Fruit fly (Drosophila melanogaster) whole organism, embryonic: ENCODE results near the gene ast.

Source experiments
- Atf-2 ChIP-seq: fragments of 200-800 bp; sonication (Bioruptor generic); optimal IDR thresholded peaks from 2 replicates; lab custom pipeline; 2016; ENCODE audit warnings: missing biosample characterization, missing genetic modification characterization
- CG10209 ChIP-seq: fragments of 200-800 bp; sonication (Bioruptor generic); optimal IDR thresholded peaks from 3 replicates; lab custom pipeline; 2017; ENCODE audit warnings: missing biosample characterization, mild to moderate bottlenecking, missing genetic modification characterization, missing genetic modification reagents
- CG10959 ChIP-seq: fragments of 200-800 bp; sonication (Bioruptor generic); IDR thresholded peaks from 2 replicates; pipeline ENCODE4 v1.3.6; 2022; ENCODE audit warnings: missing biosample characterization, missing genetic modification characterization
- CG12155 ChIP-seq: fragments of 200-800 bp; sonication (Bioruptor generic); optimal IDR thresholded peaks from 3 replicates; lab custom pipeline; 2016; ENCODE audit warnings: missing biosample characterization, missing genetic modification characterization
- CG12769 ChIP-seq: fragments of 200-800 bp; sonication (Bioruptor generic); optimal IDR thresholded peaks from 2 replicates; lab custom pipeline; 2019; ENCODE audit warnings: missing biosample characterization, mild to moderate bottlenecking, missing genetic modification characterization, moderate library complexity
- CG13424 ChIP-seq: fragments of 200-800 bp; sonication (Bioruptor generic); optimal IDR thresholded peaks from 2 replicates; lab custom pipeline; 2019; ENCODE audit warnings: missing biosample characterization, mild to moderate bottlenecking, missing genetic modification characterization, moderate library complexity
- CG15514 ChIP-seq: fragments of 200-800 bp; sonication (Bioruptor generic); optimal IDR thresholded peaks from 3 replicates; lab custom pipeline; 2017; ENCODE audit warnings: missing biosample characterization, missing genetic modification characterization, mild to moderate bottlenecking, moderate library complexity, missing genetic modification reagents
- CG1792 ChIP-seq: fragments of 200-800 bp; sonication (Bioruptor generic); optimal IDR thresholded peaks from 2 replicates; lab custom pipeline; 2016; ENCODE audit warnings: missing biosample characterization, missing genetic modification characterization
- CG18011 ChIP-seq: fragments of 200-800 bp; sonication (Bioruptor generic); optimal IDR thresholded peaks from 2 replicates; lab custom pipeline; 2017; ENCODE audit warnings: missing biosample characterization, missing genetic modification characterization, mild to moderate bottlenecking, moderate library complexity, missing genotype
- CG2712 ChIP-seq: fragments of 200-800 bp; optimal IDR thresholded peaks from 3 replicates; lab custom pipeline; 2019; ENCODE audit warnings: missing biosample characterization, mild to moderate bottlenecking, missing genetic modification characterization, moderate library complexity
- CG30403 ChIP-seq: fragments of 200-800 bp; sonication (Bioruptor generic); optimal IDR thresholded peaks from 3 replicates; lab custom pipeline; 2016; ENCODE audit warnings: missing biosample characterization, missing genetic modification characterization
- CG3838 ChIP-seq: fragments of 200-800 bp; sonication (Bioruptor generic); optimal IDR thresholded peaks from 3 replicates; lab custom pipeline; 2016; ENCODE audit warnings: missing biosample characterization, missing genetic modification characterization
- CG3995 ChIP-seq: fragments of 200-800 bp; sonication (Bioruptor generic); optimal IDR thresholded peaks from 3 replicates; lab custom pipeline; 2016; ENCODE audit warnings: missing biosample characterization, missing genetic modification characterization
- CG4820 ChIP-seq: fragments of 200-800 bp; sonication (Bioruptor generic); optimal IDR thresholded peaks from 3 replicates; lab custom pipeline; 2016; ENCODE audit warnings: missing biosample characterization, missing genetic modification characterization
- CG7963 ChIP-seq: fragments of 200-800 bp; sonication (Bioruptor generic); IDR thresholded peaks from 3 replicates; pipeline ENCODE4 v1.3.6; 2022; ENCODE audit warnings: missing biosample characterization, missing genetic modification characterization; ENCODE audit not compliant: partially characterized antibody
- CG9437 ChIP-seq: fragments of 200-800 bp; sonication (Bioruptor generic); optimal IDR thresholded peaks from 2 replicates; lab custom pipeline; 2018; ENCODE audit warnings: missing biosample characterization, mild to moderate bottlenecking, missing genetic modification characterization
- CG9876 ChIP-seq: fragments of 200-800 bp; sonication (Bioruptor generic); optimal IDR thresholded peaks from 2 replicates; lab custom pipeline; 2016; ENCODE audit warnings: missing biosample characterization, missing genetic modification characterization
- CTCF ChIP-seq: fragments of 200-800 bp; sonication (Bioruptor generic); optimal IDR thresholded peaks from 2 replicates; lab custom pipeline; 2017; ENCODE audit warnings: missing biosample characterization, mild to moderate bottlenecking, missing genetic modification characterization, moderate library complexity
- D ChIP-seq, 2 experiments: fragments of 200-800 bp in 1 of 2; fragments of >200 bp in 1 of 2; sonication (Bioruptor generic) in 1 of 2; optimal IDR thresholded peaks; 2 replicates in 1 of 2; 3 replicates in 1 of 2; lab custom pipeline; 2017; ENCODE audit warnings: mild to moderate bottlenecking in 1 of 2, missing biosample characterization in 1 of 2, missing genetic modification characterization in 1 of 2, missing genetic modification reagents in 1 of 2
- D19A ChIP-seq: fragments of 200-800 bp; optimal IDR thresholded peaks from 3 replicates; lab custom pipeline; 2019; ENCODE audit warnings: missing biosample characterization, mild to moderate bottlenecking, missing genetic modification characterization, moderate library complexity
- Eip74EF ChIP-seq, 2 experiments: fragments of 200-800 bp in 1 of 2; fragments of >200 bp in 1 of 2; sonication (Bioruptor generic) in 1 of 2; optimal IDR thresholded peaks; 2 replicates each; lab custom pipeline; 2017 to 2019; ENCODE audit warnings: missing biosample characterization in 2 of 2, missing genetic modification characterization in 2 of 2, mild to moderate bottlenecking in 1 of 2, moderate library complexity in 1 of 2
- Gsc ChIP-seq: fragments of 200-800 bp; sonication (Bioruptor generic); IDR thresholded peaks from 2 replicates; pipeline ENCODE4 v1.3.6; 2022; ENCODE audit warnings: missing biosample characterization, missing genetic modification characterization
- H2.0 ChIP-seq: fragments of 200-800 bp; sonication (Bioruptor generic); IDR thresholded peaks from 2 replicates; pipeline ENCODE4 v1.3.6; 2022; ENCODE audit warnings: missing biosample characterization, missing genetic modification characterization
- HmgZ ChIP-seq: fragments of 200-800 bp; sonication (Bioruptor generic); optimal IDR thresholded peaks from 2 replicates; lab custom pipeline; 2018; ENCODE audit warnings: missing biosample characterization, mild to moderate bottlenecking, missing genetic modification characterization
- Myb ChIP-seq: fragments of 200-800 bp; sonication (Bioruptor generic); optimal IDR thresholded peaks from 2 replicates; lab custom pipeline; 2016; ENCODE audit warnings: missing biosample characterization, missing genetic modification characterization
- Nf-YB ChIP-seq: fragments of 200-800 bp; sonication (Bioruptor generic); optimal IDR thresholded peaks from 3 replicates; lab custom pipeline; 2019; ENCODE audit warnings: missing biosample characterization, mild to moderate bottlenecking, missing genetic modification characterization, moderate library complexity
- Rfx ChIP-seq: fragments of 200-800 bp; sonication (Bioruptor generic); IDR thresholded peaks from 2 replicates; pipeline ENCODE4 v1.3.6; 2022; ENCODE audit warnings: missing biosample characterization, missing genetic modification characterization
- Sin3A ChIP-seq: fragments of >200 bp; optimal IDR thresholded peaks from 2 replicates; lab custom pipeline; 2018
- amos ChIP-seq: fragments of 200-800 bp; sonication (Bioruptor generic); IDR thresholded peaks from 2 replicates; pipeline ENCODE4 v1.3.6; 2022; ENCODE audit warnings: missing biosample characterization, missing genetic modification characterization; ENCODE audit not compliant: partially characterized antibody
- aop ChIP-seq: fragments of 200-800 bp; sonication (Bioruptor generic); IDR thresholded peaks from 2 replicates; pipeline ENCODE4 v1.3.6; 2022; ENCODE audit warnings: missing biosample characterization, missing genetic modification characterization
- ap ChIP-seq: fragments of 200-800 bp; sonication (Bioruptor generic); IDR thresholded peaks from 2 replicates; pipeline ENCODE4 v1.3.6; 2022; ENCODE audit warnings: missing biosample characterization, missing genetic modification characterization
- bowl ChIP-seq: fragments of 200-800 bp; sonication (Bioruptor generic); IDR thresholded peaks from 2 replicates; pipeline ENCODE4 v1.3.6; 2022; ENCODE audit warnings: missing biosample characterization, missing genetic modification characterization
- br ChIP-seq: fragments of >200 bp; optimal IDR thresholded peaks from 2 replicates; lab custom pipeline; 2017
- bsh ChIP-seq, 2 experiments: fragments of 200-800 bp; sonication (Bioruptor generic); optimal IDR thresholded peaks; 2 replicates each; lab custom pipeline; 2017 to 2018; ENCODE audit warnings: mild to moderate bottlenecking in 2 of 2, missing biosample characterization in 2 of 2, missing genetic modification characterization in 2 of 2, moderate library complexity in 1 of 2
- chn ChIP-seq: fragments of 200-800 bp; sonication (Bioruptor generic); optimal IDR thresholded peaks from 2 replicates; lab custom pipeline; 2016; ENCODE audit warnings: missing biosample characterization, missing genetic modification characterization
- dysf ChIP-seq: fragments of 200-800 bp; sonication (Bioruptor generic); IDR thresholded peaks from 3 replicates; pipeline ENCODE4 v1.3.6; 2022; ENCODE audit warnings: missing biosample characterization, missing genetic modification characterization
- ftz-f1 ChIP-seq: fragments of 200-800 bp; sonication (Bioruptor generic); optimal IDR thresholded peaks from 2 replicates; lab custom pipeline; 2016; ENCODE audit warnings: missing biosample characterization, missing genetic modification characterization
- grn ChIP-seq: fragments of 200-800 bp; sonication (Bioruptor generic); optimal IDR thresholded peaks from 3 replicates; lab custom pipeline; 2017; ENCODE audit warnings: missing biosample characterization, missing genetic modification characterization
- her ChIP-seq: fragments of 200-800 bp; sonication (Bioruptor generic); optimal IDR thresholded peaks from 2 replicates; lab custom pipeline; 2016; ENCODE audit warnings: missing biosample characterization, missing genetic modification characterization
- jigr1 ChIP-seq: fragments of 200-800 bp; sonication (Bioruptor generic); IDR thresholded peaks from 3 replicates; pipeline ENCODE4 v1.3.6; 2022; ENCODE audit warnings: missing biosample characterization, missing genetic modification characterization
- kay ChIP-seq: fragments of 200-800 bp; sonication (Bioruptor generic); optimal IDR thresholded peaks from 2 replicates; lab custom pipeline; 2016; ENCODE audit warnings: missing biosample characterization, missing genetic modification characterization
- lab ChIP-seq: fragments of 200-800 bp; sonication (Bioruptor generic); optimal IDR thresholded peaks from 3 replicates; lab custom pipeline; 2017; ENCODE audit warnings: missing biosample characterization, missing genetic modification characterization, mild to moderate bottlenecking, moderate library complexity, missing genetic modification reagents
- lilli ChIP-seq: fragments of 200-800 bp; sonication (Bioruptor generic); optimal IDR thresholded peaks from 3 replicates; lab custom pipeline; 2016; ENCODE audit warnings: missing biosample characterization, missing genetic modification characterization
- nau ChIP-seq: fragments of 200-800 bp; sonication (Bioruptor generic); optimal IDR thresholded peaks from 3 replicates; lab custom pipeline; 2017; ENCODE audit warnings: missing biosample characterization, mild to moderate bottlenecking, missing genetic modification characterization, missing genetic modification reagents
- pita ChIP-seq: fragments of 200-800 bp; sonication (Bioruptor generic); optimal IDR thresholded peaks from 2 replicates; lab custom pipeline; 2017; ENCODE audit warnings: missing biosample characterization, mild to moderate bottlenecking, missing genetic modification characterization
- salm ChIP-seq: fragments of 200-800 bp; sonication (Bioruptor generic); optimal IDR thresholded peaks from 2 replicates; lab custom pipeline; 2018; ENCODE audit warnings: missing biosample characterization, mild to moderate bottlenecking, missing genetic modification characterization
- sim ChIP-seq: fragments of 200-800 bp; sonication (Bioruptor generic); IDR thresholded peaks from 2 replicates; pipeline ENCODE4 v1.3.6; 2022; ENCODE audit warnings: missing biosample characterization, missing genetic modification characterization
- slp2 ChIP-seq: fragments of 200-800 bp; sonication (Bioruptor generic); optimal IDR thresholded peaks from 2 replicates; lab custom pipeline; 2016; ENCODE audit warnings: missing biosample characterization, missing genetic modification characterization
- stc ChIP-seq: fragments of 200-800 bp; sonication (Bioruptor generic); IDR thresholded peaks from 2 replicates; pipeline ENCODE4 v1.3.6; 2022; ENCODE audit warnings: missing biosample characterization, missing genetic modification characterization
- tap ChIP-seq: fragments of 200-800 bp; optimal IDR thresholded peaks from 3 replicates; lab custom pipeline; 2019; ENCODE audit warnings: missing biosample characterization, mild to moderate bottlenecking, missing genetic modification characterization, moderate library complexity
- vfl ChIP-seq: fragments of 200-800 bp; sonication (Bioruptor generic); optimal IDR thresholded peaks from 2 replicates; lab custom pipeline; 2016; ENCODE audit warnings: missing biosample characterization, missing genetic modification characterization
- wor ChIP-seq: fragments of 200-800 bp; sonication (Bioruptor generic); IDR thresholded peaks from 2 replicates; pipeline ENCODE4 v1.3.6; 2022; ENCODE audit warnings: missing biosample characterization, missing genetic modification characterization

Gene ast

DNA sequence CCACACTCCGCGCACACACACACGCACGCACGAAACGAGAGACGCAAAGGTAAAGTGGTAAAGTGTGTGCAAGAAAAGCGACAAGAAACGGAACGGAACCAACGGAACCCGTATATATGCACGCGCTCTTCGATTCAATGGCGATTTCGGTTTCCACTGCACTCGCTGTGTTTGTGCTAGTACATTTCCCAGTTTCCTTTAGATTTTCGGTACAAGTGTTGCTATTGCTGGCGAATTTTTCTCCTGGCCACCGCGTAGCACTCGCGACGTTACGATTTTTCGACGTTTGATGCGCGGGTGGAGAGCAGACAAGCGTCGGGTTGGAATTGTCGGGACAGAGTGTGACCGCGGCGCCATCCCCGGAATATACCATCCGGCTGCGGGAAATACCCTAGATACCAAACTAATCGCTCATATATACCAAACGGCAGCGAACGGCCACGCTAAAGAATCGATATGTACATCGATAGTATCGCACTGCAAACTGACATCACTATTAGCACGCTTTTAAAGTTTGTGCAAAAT lies at the start of gene ast, which contains the start of gene S (continued):
- no peak for TF ChIP-seq CG12769 (tag; lab: Kevin White, UChicago)
- TF ChIP-seq ftz-f1 (GFP tag; lab: Kevin White, UChicago), result peak; percentile 33
- TF ChIP-seq CG7963 (GFP tag; lab: Robert Waterston, UW), result peak; percentile 92
- peak; percentile 82 for TF ChIP-seq Sin3A (lab: Kevin White, UChicago)
- no peak for TF ChIP-seq pita (GFP tag; lab: Kevin White, UChicago)
- TF ChIP-seq HmgZ (tag; lab: Kevin White, UChicago), result peak; percentile 75
- 0 out of 2 replicates have a peak, but pooled peaks have one; percentile 8 for TF ChIP-seq stc (GFP tag; lab: Robert Waterston, UW)
- TF ChIP-seq lab (GFP tag; lab: Kevin White, UChicago), result no peak
- TF ChIP-seq CTCF (GFP tag; lab: Kevin White, UChicago), result no peak
- no peak for TF ChIP-seq CG10959 (GFP tag; lab: Robert Waterston, UW)
- no peak for TF ChIP-seq grn (GFP tag; lab: Kevin White, UChicago)
- peak; percentile 92 for TF ChIP-seq CG9437
- no peak for TF ChIP-seq CG30403 (GFP tag; lab: Kevin White, UChicago)
- no peak for TF ChIP-seq bowl
- no peak for TF ChIP-seq br (lab: Kevin White, UChicago)
- TF ChIP-seq salm, result no peak
- TF ChIP-seq jigr1 (GFP tag; lab: Robert Waterston, UW), result no peak
- TF ChIP-seq CG9876 (GFP tag; lab: Kevin White, UChicago), result peak; percentile 40
- no peak for TF ChIP-seq CG1792 (GFP tag; lab: Kevin White, UChicago)
- peak; percentile 84 for TF ChIP-seq CG15514 (GFP tag; lab: Kevin White, UChicago)
- no peak for TF ChIP-seq CG4820 (GFP tag; lab: Kevin White, UChicago)
- TF ChIP-seq sim (GFP tag; lab: Robert Waterston, UW), result no peak
- TF ChIP-seq CG13424 (tag; lab: Kevin White, UChicago), result peak; percentile 21
- TF ChIP-seq lilli, result no peak
- peak; percentile 33 for TF ChIP-seq D19A (tag; lab: Kevin White, UChicago)
- no peak for TF ChIP-seq CG3838 (GFP tag; lab: Kevin White, UChicago)
- TF ChIP-seq wor (GFP tag; lab: Robert Waterston, UW), result no peak
- peak in 1 of 2 experiments; percentile 31 for TF ChIP-seq bsh (GFP tag; optimal IDR thresholded peaks at IDR 0.05; lab: Kevin White, UChicago)
- no peak for TF ChIP-seq Gsc (GFP tag; lab: Robert Waterston, UW)
- TF ChIP-seq H2.0 (GFP tag; lab: Robert Waterston, UW), result no peak
- no peak for TF ChIP-seq Nf-YB (GFP tag; lab: Kevin White, UChicago)
- peak; percentile 64 for TF ChIP-seq Myb (GFP tag; lab: Kevin White, UChicago)
- TF ChIP-seq nau, result no peak
- peak; percentile 62 for TF ChIP-seq Rfx
- TF ChIP-seq CG12155 (GFP tag; lab: Kevin White, UChicago), result no peak
- TF ChIP-seq chn (GFP tag; lab: Kevin White, UChicago), result peak; percentile 52
- no peak for TF ChIP-seq Eip74EF (GFP tag; optimal IDR thresholded peaks at IDR 0.05; lab: Kevin White, UChicago)
- no peak for TF ChIP-seq CG3995 (GFP tag; lab: Kevin White, UChicago)
- peak; percentile 59 for TF ChIP-seq CG2712
- TF ChIP-seq slp2 (GFP tag; lab: Kevin White, UChicago), result no peak
- no peak for TF ChIP-seq aop (GFP tag; lab: Robert Waterston, UW)
- no peak for TF ChIP-seq ap (GFP tag; lab: Robert Waterston, UW)
- TF ChIP-seq tap (tag; lab: Kevin White, UChicago), result no peak
- peak; percentile 44 for TF ChIP-seq D (optimal IDR thresholded peaks at IDR 0.05; lab: Kevin White, UChicago)
- TF ChIP-seq D (GFP tag; optimal IDR thresholded peaks at IDR 0.05; lab: Kevin White, UChicago), result peak; percentile 25
- no peak for TF ChIP-seq CG10209 (GFP tag; lab: Kevin White, UChicago)
- peak; percentile 24 for TF ChIP-seq Atf-2 (GFP tag; lab: Kevin White, UChicago)
- peak; percentile 67 for TF ChIP-seq her (GFP tag; lab: Kevin White, UChicago)
- 0 out of 3 replicates have a peak, but pooled peaks have one; percentile 27 for TF ChIP-seq dysf (GFP tag; lab: Robert Waterston, UW)
- no peak for TF ChIP-seq vfl (GFP tag; lab: Kevin White, UChicago)
- peak; percentile 99 for TF ChIP-seq amos (GFP tag; lab: Robert Waterston, UW)
- TF ChIP-seq kay (GFP tag; lab: Kevin White, UChicago), result no peak
- TF ChIP-seq CG18011, result no peak
